Fruit fly (Drosophila melanogaster): ENCODE measurements around the gene Ank2.

- no peak for TF ChIP-seq OdsH (GFP tag; optimal IDR thresholded peaks at IDR 0.05)
- no peak for TF ChIP-seq brk (GFP tag; optimal IDR thresholded peaks at IDR 0.05)
- TF ChIP-seq h (GFP tag; optimal IDR thresholded peaks at IDR 0.05) = no peak
- no peak for TF ChIP-seq Dif (GFP tag; optimal IDR thresholded peaks at IDR 0.05; ENCODE audit: partially characterized antibody)
- TF ChIP-seq fru (GFP tag; optimal IDR thresholded peaks at IDR 0.05) = no peak
- TF ChIP-seq usp (GFP tag; optimal IDR thresholded peaks at IDR 0.05) = no peak
- TF ChIP-seq ey (GFP tag; optimal IDR thresholded peaks at IDR 0.05) = no peak
- TF ChIP-seq CG9705 (GFP tag; optimal IDR thresholded peaks at IDR 0.05) = no peak
- TF ChIP-seq Abd-B (GFP tag; optimal IDR thresholded peaks at IDR 0.05) = no peak
- TF ChIP-seq br (GFP tag; optimal IDR thresholded peaks at IDR 0.05) = no peak
- no peak for TF ChIP-seq dmrt93B (GFP tag; optimal IDR thresholded peaks at IDR 0.05)
- no peak for TF ChIP-seq Mio (GFP tag; optimal IDR thresholded peaks at IDR 0.05)
- TF ChIP-seq pan (optimal IDR thresholded peaks at IDR 0.05) = no peak
- TF ChIP-seq rgr (GFP tag; optimal IDR thresholded peaks at IDR 0.05) = no peak
Measured at dm6 chr3L:7726285-7726684, 8.1 kb upstream of the Ank2 start, which contains the start of gene CG7457.

All from whole organism, wandering third instar larva.